Worm (Caenorhabditis elegans): ENCODE results near the gene tomm-7.

Gene tomm-7

DNA sequence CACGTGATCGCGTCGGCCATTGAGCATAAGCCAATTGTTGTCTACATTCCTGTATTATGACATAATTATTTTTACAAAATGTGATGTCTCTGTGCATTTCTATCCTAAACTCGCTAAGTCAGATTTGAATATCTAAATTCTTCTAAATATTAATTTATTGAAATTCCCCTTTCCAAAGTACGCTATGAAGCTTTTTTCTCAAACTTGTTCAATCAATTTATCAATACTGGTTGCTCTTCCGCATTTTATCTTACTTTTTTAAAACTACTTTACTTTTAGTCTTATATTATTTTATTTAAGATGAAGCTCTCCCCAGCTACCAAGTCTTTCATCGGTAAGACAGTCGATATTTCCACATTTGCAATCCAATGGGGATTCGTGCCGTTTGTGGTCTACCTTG is at the start of gene tomm-7:
Gene tomm-7, plus strand, starts transcription at position 301 of the 400 bp plus-strand sequence.
- TF ChIP-seq hmg-1.2 (GFP tag; IDR thresholded peaks at IDR 0.05), result 0 out of 2 replicates have a peak, but pooled peaks have one; percentile 14
- no peak for TF ChIP-seq mcd-1 (GFP tag; IDR thresholded peaks at IDR 0.05)
- no peak for TF ChIP-seq Y53F4B.3 (GFP tag; IDR thresholded peaks at IDR 0.05)
- TF ChIP-seq F39B2.1 (GFP tag; IDR thresholded peaks at IDR 0.05), result no peak

DNA sequence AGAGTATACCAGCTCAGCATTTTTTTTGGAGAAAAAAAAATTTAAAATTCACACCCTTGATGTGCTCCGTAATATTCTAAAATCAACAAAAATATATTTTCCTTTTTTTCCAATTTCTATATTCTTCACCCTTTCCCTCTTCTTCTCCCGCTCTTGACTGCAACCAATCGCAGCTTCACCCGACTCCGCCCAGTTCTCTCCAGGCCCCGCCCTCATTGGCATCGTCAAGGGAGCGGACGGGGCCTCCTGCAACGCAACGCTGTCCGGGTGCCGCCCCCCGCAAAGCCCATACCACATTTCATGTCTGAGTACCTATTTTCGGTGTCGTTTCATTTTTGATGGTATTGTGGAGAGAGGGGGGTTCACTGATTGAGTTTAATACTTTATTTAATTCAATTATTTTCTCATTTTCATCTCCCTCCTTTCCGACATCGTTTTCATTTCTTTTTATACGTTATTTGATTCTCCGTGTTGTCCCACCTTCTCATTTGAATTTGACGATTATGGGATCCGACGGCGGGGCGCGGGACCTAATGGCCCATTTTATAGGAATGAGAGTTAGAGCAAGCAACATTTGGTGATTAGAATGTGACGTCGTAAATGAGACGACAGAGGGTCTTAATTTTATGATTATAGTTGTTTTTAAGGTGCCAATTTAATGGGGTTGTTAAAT is 47.1 kb upstream of the tomm-7 start:
- peak; percentile 71; the same call in 1 of the 2 replicates for TF ChIP-seq egrh-3 (GFP tag; IDR thresholded peaks at IDR 0.05)
- TF ChIP-seq nfyb-1 (GFP tag; IDR thresholded peaks at IDR 0.05), result peak; percentile 80
- TF ChIP-seq ets-4 (GFP tag; optimal IDR thresholded peaks at IDR 0.05), result no peak
- no peak for TF ChIP-seq ceh-79 (tag; optimal IDR thresholded peaks at IDR 0.05)

DNA sequence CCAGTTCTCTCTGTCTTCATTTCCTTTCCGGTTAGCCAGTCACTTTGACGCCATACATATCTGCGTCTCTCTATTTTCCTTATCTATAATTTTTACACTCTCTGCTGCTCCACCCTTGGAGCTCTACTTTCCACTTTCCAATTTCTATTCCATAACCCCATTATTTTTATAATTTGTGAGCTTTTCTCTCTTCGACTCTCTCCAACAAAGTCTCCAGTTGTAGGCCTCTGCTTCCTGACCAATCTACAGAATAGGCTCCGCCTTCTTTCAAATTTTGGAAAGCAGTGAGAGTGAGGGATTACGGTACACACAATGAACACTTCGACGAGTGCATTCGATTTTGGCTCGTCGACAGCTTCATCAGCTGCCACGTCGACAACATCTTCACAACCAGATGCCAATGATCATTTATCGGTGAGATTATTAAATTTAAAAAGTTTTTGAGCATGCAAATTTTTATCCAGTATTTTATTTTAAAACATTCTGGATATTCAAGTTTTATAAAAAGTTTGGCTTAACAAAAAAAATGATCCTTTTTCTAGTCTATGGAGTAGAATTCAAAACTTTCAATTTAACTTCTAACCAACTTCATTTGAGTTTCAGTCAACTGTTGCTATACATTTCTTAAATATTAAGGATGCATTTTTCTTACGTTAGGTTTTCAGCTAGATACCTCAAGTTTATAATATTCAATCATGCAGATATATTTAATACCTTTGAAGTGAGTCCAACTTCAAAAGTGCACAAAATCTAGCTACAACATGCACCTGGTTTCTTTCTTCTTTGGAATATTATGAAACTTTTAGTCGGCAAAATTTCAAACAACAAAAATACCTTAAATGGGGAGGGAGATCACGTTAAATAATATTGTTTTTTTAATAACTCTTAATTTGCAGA is 45.0 kb upstream of the tomm-7 start, which contains the start of gene egl-5:
Gene egl-5, plus strand, starts transcription at position 216 of the 897 bp plus-strand sequence.
- TF ChIP-seq hlh-12 (tag; optimal IDR thresholded peaks at IDR 0.05) (no peak), repo-1 (tag; optimal IDR thresholded peaks at IDR 0.05) (no peak), F49E8.2 (tag; optimal IDR thresholded peaks at IDR 0.05; ENCODE audit: insufficient read depth) (no peak), B0019.2 (GFP tag; conservative IDR thresholded peaks at IDR 0.05) (no peak), mxl-1 (tag; optimal IDR thresholded peaks at IDR 0.05) (no peak), T26A5.8 (tag; optimal IDR thresholded peaks at IDR 0.05) (no peak), dpff-1 (tag; optimal IDR thresholded peaks at IDR 0.05) (no peak), nfyb-1 (GFP tag; IDR thresholded peaks at IDR 0.05) (no peak), nfya-1 (tag; optimal IDR thresholded peaks at IDR 0.05; ENCODE audit: borderline replicate concordance, insufficient read depth) (no peak), hsf-1 (GFP tag; IDR thresholded peaks at IDR 0.05) (no peak), snpc-1.1 (tag; optimal IDR thresholded peaks at IDR 0.05; ENCODE audit: insufficient read depth) (no peak), F52B5.7 (tag; optimal IDR thresholded peaks at IDR 0.05) (no peak), akir-1 (GFP tag; optimal IDR thresholded peaks at IDR 0.05) (no peak), Y95B8A.8 (GFP tag; IDR thresholded peaks at IDR 0.05) (no peak)

DNA sequence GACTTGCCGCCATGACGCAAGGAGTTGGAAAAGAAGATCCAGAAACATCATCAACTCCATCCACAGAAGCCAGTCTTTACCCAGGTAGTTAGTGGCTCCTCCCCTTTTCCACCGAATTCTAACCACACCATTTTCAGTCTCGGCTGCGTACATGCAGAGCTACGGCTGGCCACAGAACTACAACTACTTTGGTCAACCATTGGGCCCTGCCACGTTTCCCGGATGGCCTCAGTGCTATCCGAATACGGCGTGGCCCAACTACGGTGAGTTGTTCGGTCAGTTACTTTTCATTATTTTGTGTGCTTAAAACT is 44.4 kb upstream of the tomm-7 start:
- TF ChIP-seq nhr-179 (tag; optimal IDR thresholded peaks at IDR 0.05), result no peak
- no peak for TF ChIP-seq lin-35 (GFP tag; optimal IDR thresholded peaks at IDR 0.05)
- TF ChIP-seq T26A5.8 (tag; optimal IDR thresholded peaks at IDR 0.05), result no peak
- TF ChIP-seq akir-1 (GFP tag; optimal IDR thresholded peaks at IDR 0.05), result no peak
- TF ChIP-seq ccch-3 (GFP tag; optimal IDR thresholded peaks at IDR 0.05), result no peak
- no peak for TF ChIP-seq zim-3 (tag; optimal IDR thresholded peaks at IDR 0.05)
- TF ChIP-seq dpff-1 (tag; optimal IDR thresholded peaks at IDR 0.05), result no peak
- no peak for TF ChIP-seq mes-4 (tag; optimal IDR thresholded peaks at IDR 0.05)
- no peak for TF ChIP-seq B0261.1 (tag; optimal IDR thresholded peaks at IDR 0.05)
- no peak for TF ChIP-seq bed-1 (GFP tag; IDR thresholded peaks at IDR 0.05)
- TF ChIP-seq zfh-2 (GFP tag; conservative IDR thresholded peaks at IDR 0.05), result no peak
- no peak for TF ChIP-seq aptf-3 (GFP tag; IDR thresholded peaks at IDR 0.05)
